Fruit fly (Drosophila melanogaster): ENCODE results near the gene yem.

The yem gene

DNA sequence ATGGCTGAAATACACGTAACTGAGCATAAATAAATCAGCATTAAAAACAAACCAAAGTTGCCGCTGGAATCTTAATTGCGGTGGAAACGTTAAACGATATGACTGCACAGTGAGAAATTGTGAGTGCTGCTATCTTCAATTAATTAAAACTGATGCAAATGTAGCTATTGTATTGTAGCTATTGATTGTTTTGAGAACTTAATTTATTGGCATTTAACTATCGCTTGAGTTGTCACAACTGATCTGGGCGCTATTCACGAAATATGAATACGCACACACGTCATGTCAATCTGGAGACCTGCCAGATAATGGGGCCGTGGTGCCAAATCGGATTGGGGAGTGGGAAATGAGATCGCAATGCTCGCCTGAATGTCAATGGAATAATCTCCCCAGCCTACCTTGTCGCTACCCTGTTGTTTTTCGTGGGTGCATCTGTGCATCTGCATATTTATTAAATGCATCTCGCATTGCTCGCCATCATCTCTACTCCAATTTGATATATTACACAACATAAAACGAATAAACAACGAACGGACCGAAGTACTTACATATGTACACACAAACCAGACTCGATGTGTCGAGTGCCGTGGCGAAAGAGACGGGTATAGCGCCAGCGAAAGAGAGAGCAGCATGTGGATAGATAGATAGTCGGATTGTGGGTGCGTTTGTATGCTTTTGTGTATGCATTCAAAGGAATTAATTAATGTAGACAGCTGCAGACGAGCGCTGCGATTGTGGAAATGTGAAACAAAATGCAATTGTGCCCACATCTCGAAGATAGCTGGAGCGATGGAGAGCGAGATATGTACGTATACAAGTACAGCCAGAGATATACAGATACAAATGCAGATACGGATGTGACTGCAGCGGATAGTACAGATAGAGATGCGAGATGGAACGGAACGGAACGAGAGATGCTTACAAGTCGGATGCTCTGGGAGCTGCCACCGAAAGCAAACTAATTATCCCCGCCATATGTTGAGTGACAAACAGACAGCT lies 38.9 kb downstream of the yem start (continued):
- peak; percentile 25 for TF ChIP-seq stwl (tag; optimal IDR thresholded peaks at IDR 0.05)
- TF ChIP-seq CG9437 (GFP tag; optimal IDR thresholded peaks at IDR 0.05): no peak
- no peak for TF ChIP-seq Hmr (GFP tag; optimal IDR thresholded peaks at IDR 0.05)
- no peak for TF ChIP-seq pum (GFP tag; optimal IDR thresholded peaks at IDR 0.05)
- no peak for TF ChIP-seq bcd (GFP tag; optimal IDR thresholded peaks at IDR 0.05)
- TF ChIP-seq CG12391 (tag; optimal IDR thresholded peaks at IDR 0.05): no peak
- no peak for TF ChIP-seq trh (GFP tag; optimal IDR thresholded peaks at IDR 0.05)
- TF ChIP-seq CrebB (tag; optimal IDR thresholded peaks at IDR 0.05): peak; percentile 17
- no peak for TF ChIP-seq CG5180 (GFP tag; optimal IDR thresholded peaks at IDR 0.05)
- TF ChIP-seq CG15479 (GFP tag; optimal IDR thresholded peaks at IDR 0.05): peak; percentile 76
- TF ChIP-seq CG8388 (GFP tag; optimal IDR thresholded peaks at IDR 0.05): no peak
- 0 out of 2 replicates have a peak, but pooled peaks have one; percentile 24 for TF ChIP-seq CG4360 (GFP tag; IDR thresholded peaks at IDR 0.05)
- TF ChIP-seq abd-A (tag; optimal IDR thresholded peaks at IDR 0.05): no peak
- TF ChIP-seq NFAT (GFP tag; IDR thresholded peaks at IDR 0.05): no peak
- TF ChIP-seq CG16813 (GFP tag; IDR thresholded peaks at IDR 0.05; ENCODE audit: partially characterized antibody): no peak
- no peak for TF ChIP-seq dati (GFP tag; IDR thresholded peaks at IDR 0.05)
- 0 out of 3 replicates have a peak, but pooled peaks have one; percentile 40 for TF ChIP-seq gce (GFP tag; IDR thresholded peaks at IDR 0.05)
- TF ChIP-seq repo (GFP tag; optimal IDR thresholded peaks at IDR 0.05): no peak
- no peak for TF ChIP-seq Tbp (GFP tag; optimal IDR thresholded peaks at IDR 0.05)
- no peak for TF ChIP-seq sc (optimal IDR thresholded peaks at IDR 0.05)
- TF ChIP-seq sc (GFP tag; optimal IDR thresholded peaks at IDR 0.05): peak; percentile 6
- TF ChIP-seq eve (GFP tag; optimal IDR thresholded peaks at IDR 0.05): no peak
- TF ChIP-seq CG14050 (GFP tag; IDR thresholded peaks at IDR 0.05): no peak
- TF ChIP-seq CG7372 (GFP tag; IDR thresholded peaks at IDR 0.05): no peak
- no peak for TF ChIP-seq GATAe (GFP tag; conservative IDR thresholded peaks at IDR 0.05)
- TF ChIP-seq CG6175 (GFP tag; IDR thresholded peaks at IDR 0.05): no peak
- TF ChIP-seq lilli (GFP tag; optimal IDR thresholded peaks at IDR 0.05): no peak
- no peak for TF ChIP-seq pb (GFP tag; optimal IDR thresholded peaks at IDR 0.05)
- no peak for TF ChIP-seq jing (GFP tag; optimal IDR thresholded peaks at IDR 0.05)
- TF ChIP-seq CG10431 (GFP tag; optimal IDR thresholded peaks at IDR 0.05): no peak
- TF ChIP-seq ac (GFP tag; optimal IDR thresholded peaks at IDR 0.05): peak; percentile 63
- TF ChIP-seq HLH4C (GFP tag; IDR thresholded peaks at IDR 0.05; ENCODE audit: partially characterized antibody): no peak
- TF ChIP-seq wor (GFP tag; IDR thresholded peaks at IDR 0.05): no peak
- no peak for TF ChIP-seq CG4617 (GFP tag; optimal IDR thresholded peaks at IDR 0.05; ENCODE audit: borderline replicate concordance)
- TF ChIP-seq Hr3 (GFP tag; optimal IDR thresholded peaks at IDR 0.05): no peak
- no peak for TF ChIP-seq gro (GFP tag; optimal IDR thresholded peaks at IDR 0.05)
- no peak for TF ChIP-seq Xbp1 (GFP tag; optimal IDR thresholded peaks at IDR 0.05)
- no peak for TF ChIP-seq nom (GFP tag; optimal IDR thresholded peaks at IDR 0.05)
- TF ChIP-seq Blimp-1 (GFP tag; optimal IDR thresholded peaks at IDR 0.05): peak; percentile 34
- no peak for TF ChIP-seq Usf (GFP tag; optimal IDR thresholded peaks at IDR 0.05)
- peak; percentile 63; the same call in 1 of the 2 replicates for TF ChIP-seq CG32767 (GFP tag; IDR thresholded peaks at IDR 0.05)
- no peak for TF ChIP-seq psq (GFP tag; optimal IDR thresholded peaks at IDR 0.05)
- no peak for TF ChIP-seq CG11093 (GFP tag; IDR thresholded peaks at IDR 0.05)
- peak; percentile 38 for TF ChIP-seq CG15601 (tag; optimal IDR thresholded peaks at IDR 0.05)
- no peak for TF ChIP-seq hkb (optimal IDR thresholded peaks at IDR 0.05)
- 0 out of 2 replicates have a peak, but pooled peaks have one; percentile 17 for TF ChIP-seq hkb (GFP tag; IDR thresholded peaks at IDR 0.05)
- no peak for TF ChIP-seq vnd (GFP tag; IDR thresholded peaks at IDR 0.05; ENCODE audit: partially characterized antibody)
- TF ChIP-seq kni (GFP tag; optimal IDR thresholded peaks at IDR 0.05): peak; percentile 37
- TF ChIP-seq CG14667 (GFP tag; IDR thresholded peaks at IDR 0.05): no peak

All from whole organism, embryonic.